Fruit fly (Drosophila melanogaster): ENCODE measurements around the gene RpS26.

RpS26 gene

dm6 chr2L:18441220-18441619 lies 1.9 kb downstream of the RpS26 start:
- TF ChIP-seq CG17801 (GFP tag; optimal IDR thresholded peaks at IDR 0.05; ENCODE audit: partially characterized antibody) = no peak

- no peak for TF ChIP-seq CG17801 (GFP tag; optimal IDR thresholded peaks at IDR 0.05; ENCODE audit: partially characterized antibody)
Measured at dm6 chr2L:18395274-18395823, 47.7 kb downstream of the RpS26 start.

Measured in ovary, adult (tissue).